Worm (Caenorhabditis elegans) whole organism, L4/young adult: ENCODE results near the gene asb-2.

ENCODE experiments used
- W03F9.2 ChIP-seq: fragments of 150-350 bp; optimal IDR thresholded peaks from 2 replicates; lab custom pipeline; 2014; ENCODE audit warnings: missing biosample characterization, missing genetic modification characterization
- dao-5 ChIP-seq: sonication (generic microtip); optimal IDR thresholded peaks from 2 replicates; lab custom pipeline; 2016; ENCODE audit warnings: missing genotype, missing genetic modification characterization, moderate library complexity, missing compliant biosample characterization
- him-1 ChIP-seq: sonication (generic microtip); optimal IDR thresholded peaks from 2 replicates; lab custom pipeline; 2016; ENCODE audit warnings: missing genotype, missing genetic modification reagents, missing genetic modification characterization, missing compliant biosample characterization

- TF ChIP-seq W03F9.2 (tag; lab: Kevin White, UChicago) (no peak), him-1 (tag; lab: Kevin White, UChicago) (no peak), dao-5 (no peak)
These were observed 22.6 kb downstream of the asb-2 start, which contains the start of gene F46H6.5 for ce11 chrX:4492199-4492598.
